Fruit fly (Drosophila melanogaster) whole organism, embryonic: ENCODE measurements around the gene TTLL1A.

Experiments
- Ada2b ChIP-seq: fragments of 200-800 bp; sonication (Bioruptor generic); IDR thresholded peaks from 2 replicates; pipeline ENCODE4 v1.3.6; 2022; ENCODE audit warnings: missing biosample characterization, missing genetic modification characterization
- Aef1 ChIP-seq: fragments of 200-800 bp; sonication (Bioruptor generic); IDR thresholded peaks from 3 replicates; pipeline ENCODE4 v1.3.6; 2022; ENCODE audit warnings: missing biosample characterization, missing genetic modification characterization
- BtbVII ChIP-seq: fragments of 200-800 bp; sonication (Bioruptor generic); optimal IDR thresholded peaks from 3 replicates; lab custom pipeline; 2017; ENCODE audit warnings: missing biosample characterization, mild to moderate bottlenecking, missing genetic modification characterization
- CG10267 ChIP-seq: fragments of 200-800 bp; sonication (Bioruptor generic); optimal IDR thresholded peaks from 2 replicates; lab custom pipeline; 2018; ENCODE audit warnings: missing biosample characterization, mild to moderate bottlenecking, missing genetic modification characterization, moderate library complexity
- CG10565 ChIP-seq: fragments of 200-800 bp; sonication (Bioruptor generic); optimal IDR thresholded peaks from 3 replicates; lab custom pipeline; 2016; ENCODE audit warnings: missing biosample characterization, mild to moderate bottlenecking, missing genetic modification characterization
- CG11085 ChIP-seq: fragments of 200-800 bp; sonication (Bioruptor generic); IDR thresholded peaks from 2 replicates; pipeline ENCODE4 v1.3.6; 2022; ENCODE audit warnings: missing biosample characterization, missing genetic modification characterization
- CG11504 ChIP-seq: fragments of 200-800 bp; sonication (Bioruptor generic); optimal IDR thresholded peaks from 3 replicates; lab custom pipeline; 2019; ENCODE audit warnings: missing biosample characterization, mild to moderate bottlenecking, missing genetic modification characterization, moderate library complexity
- CG11723 ChIP-seq: fragments of 200-800 bp; sonication (Bioruptor generic); optimal IDR thresholded peaks from 2 replicates; lab custom pipeline; 2017; ENCODE audit warnings: missing biosample characterization, mild to moderate bottlenecking, missing genetic modification characterization
- CG17359 ChIP-seq: fragments of 200-800 bp; sonication (Bioruptor generic); optimal IDR thresholded peaks from 3 replicates; lab custom pipeline; 2018; ENCODE audit warnings: missing biosample characterization, mild to moderate bottlenecking, missing genetic modification characterization, moderate library complexity
- CG17385 ChIP-seq: fragments of 200-800 bp; sonication (Bioruptor generic); optimal IDR thresholded peaks from 3 replicates; lab custom pipeline; 2018; ENCODE audit warnings: missing biosample characterization, mild to moderate bottlenecking, missing genetic modification characterization
- CG17829 ChIP-seq: fragments of 200-800 bp; optimal IDR thresholded peaks from 2 replicates; lab custom pipeline; 2019; ENCODE audit warnings: missing biosample characterization, mild to moderate bottlenecking, missing genetic modification characterization, moderate library complexity
- CG32772 ChIP-seq: fragments of 200-800 bp; sonication (Bioruptor generic); IDR thresholded peaks from 2 replicates; pipeline ENCODE4 v1.3.6; 2022; ENCODE audit warnings: missing biosample characterization, missing genetic modification characterization
- CG4707 ChIP-seq: fragments of 200-800 bp; sonication (Bioruptor generic); optimal IDR thresholded peaks from 2 replicates; lab custom pipeline; 2018; ENCODE audit warnings: missing biosample characterization, mild to moderate bottlenecking, missing genetic modification characterization, moderate library complexity
- CG6765 ChIP-seq: fragments of 200-800 bp; sonication (Bioruptor generic); optimal IDR thresholded peaks from 3 replicates; lab custom pipeline; 2017; ENCODE audit warnings: missing biosample characterization, mild to moderate bottlenecking, missing genetic modification characterization
- CG6813 ChIP-seq: fragments of 200-800 bp; sonication (Bioruptor generic); optimal IDR thresholded peaks from 2 replicates; lab custom pipeline; 2017; ENCODE audit warnings: missing biosample characterization, missing genetic modification characterization, mild to moderate bottlenecking, moderate library complexity, missing genetic modification reagents
- CG9932 ChIP-seq: fragments of 200-800 bp; sonication (Bioruptor generic); IDR thresholded peaks from 2 replicates; pipeline ENCODE4 v1.3.6; 2022; ENCODE audit warnings: missing biosample characterization, missing genetic modification characterization
- Dad ChIP-seq: fragments of 200-800 bp; sonication (Bioruptor generic); optimal IDR thresholded peaks from 3 replicates; lab custom pipeline; 2016; ENCODE audit warnings: missing biosample characterization, missing genetic modification characterization
- Dek ChIP-seq: fragments of 200-800 bp; sonication (Bioruptor generic); optimal IDR thresholded peaks from 3 replicates; lab custom pipeline; 2019; ENCODE audit warnings: missing biosample characterization, mild to moderate bottlenecking, missing genetic modification characterization, moderate library complexity
- E2f1 ChIP-seq: fragments of 200-800 bp; sonication (Bioruptor generic); IDR thresholded peaks from 2 replicates; pipeline ENCODE4 v1.3.6; 2022; ENCODE audit warnings: missing biosample characterization, missing genetic modification characterization
- H2.0 ChIP-seq: fragments of 200-800 bp; sonication (Bioruptor generic); IDR thresholded peaks from 2 replicates; pipeline ENCODE4 v1.3.6; 2022; ENCODE audit warnings: missing biosample characterization, missing genetic modification characterization
- HHEX ChIP-seq: fragments of 200-800 bp; sonication (Bioruptor generic); optimal IDR thresholded peaks from 3 replicates; lab custom pipeline; 2017; ENCODE audit warnings: missing biosample characterization, mild to moderate bottlenecking, missing genetic modification characterization, missing genetic modification reagents
- HLH54F ChIP-seq: fragments of 200-800 bp; sonication (Bioruptor generic); optimal IDR thresholded peaks from 3 replicates; lab custom pipeline; 2016; ENCODE audit warnings: missing biosample characterization, missing genetic modification characterization
- HLHmδ ChIP-seq: fragments of 200-800 bp; sonication (Bioruptor generic); optimal IDR thresholded peaks from 2 replicates; lab custom pipeline; 2018; ENCODE audit warnings: missing biosample characterization, mild to moderate bottlenecking, missing genetic modification characterization, moderate library complexity
- Hand ChIP-seq: fragments of 200-800 bp; sonication (Bioruptor generic); optimal IDR thresholded peaks from 2 replicates; lab custom pipeline; 2017; ENCODE audit warnings: mild to moderate bottlenecking, missing biosample characterization, missing genetic modification reagents, missing genetic modification characterization
- HmgZ ChIP-seq: fragments of 200-800 bp; sonication (Bioruptor generic); optimal IDR thresholded peaks from 2 replicates; lab custom pipeline; 2018; ENCODE audit warnings: missing biosample characterization, mild to moderate bottlenecking, missing genetic modification characterization
- Hr3 ChIP-seq: fragments of 200-800 bp; sonication (Bioruptor generic); optimal IDR thresholded peaks from 3 replicates; lab custom pipeline; 2016; ENCODE audit warnings: missing biosample characterization, missing genetic modification characterization
- Hr51 ChIP-seq, 2 experiments: fragments of 200-800 bp; sonication (Bioruptor generic); optimal IDR thresholded peaks; 2 replicates in 1 of 2; 3 replicates in 1 of 2; lab custom pipeline; 2016 to 2018; ENCODE audit warnings: missing biosample characterization in 2 of 2, missing genetic modification characterization in 2 of 2, mild to moderate bottlenecking in 1 of 2, moderate library complexity in 1 of 2
- MTF-1 ChIP-seq: fragments of 200-800 bp; sonication (Bioruptor generic); optimal IDR thresholded peaks from 2 replicates; lab custom pipeline; 2018; ENCODE audit warnings: missing biosample characterization, mild to moderate bottlenecking, missing genetic modification characterization, borderline replicate concordance
- Meics ChIP-seq: fragments of 200-800 bp; sonication (Bioruptor generic); optimal IDR thresholded peaks from 2 replicates; lab custom pipeline; 2017; ENCODE audit warnings: missing biosample characterization, mild to moderate bottlenecking, missing genetic modification characterization
- Neu2 ChIP-seq: fragments of 200-800 bp; sonication (Bioruptor generic); optimal IDR thresholded peaks from 3 replicates; lab custom pipeline; 2016; ENCODE audit warnings: missing biosample characterization, missing genetic modification characterization, borderline replicate concordance
- Oli ChIP-seq: fragments of 200-800 bp; sonication (Bioruptor generic); optimal IDR thresholded peaks from 2 replicates; lab custom pipeline; 2018; ENCODE audit warnings: missing biosample characterization, mild to moderate bottlenecking, missing genetic modification characterization, moderate library complexity
- PHDP ChIP-seq: fragments of 200-800 bp; sonication (Bioruptor generic); optimal IDR thresholded peaks from 3 replicates; lab custom pipeline; 2018; ENCODE audit warnings: missing biosample characterization, mild to moderate bottlenecking, missing genetic modification characterization, moderate library complexity
- Taf1 ChIP-seq: fragments of 200-800 bp; sonication (Bioruptor generic); IDR thresholded peaks from 2 replicates; pipeline ENCODE4 v1.3.6; 2022; ENCODE audit warnings: missing biosample characterization, missing genetic modification characterization
- ab ChIP-seq: fragments of 200-800 bp; sonication (Bioruptor generic); optimal IDR thresholded peaks from 2 replicates; lab custom pipeline; 2016; ENCODE audit warnings: missing biosample characterization, missing genetic modification characterization
- al ChIP-seq: fragments of 200-800 bp; sonication (Bioruptor generic); IDR thresholded peaks from 2 replicates; pipeline ENCODE4 v1.3.6; 2022; ENCODE audit warnings: missing biosample characterization, missing genetic modification characterization
- bcd ChIP-seq: fragments of 200-800 bp; sonication (Bioruptor generic); optimal IDR thresholded peaks from 2 replicates; lab custom pipeline; 2017; ENCODE audit warnings: missing biosample characterization, mild to moderate bottlenecking, missing genetic modification characterization
- dmrt99B ChIP-seq: fragments of 200-800 bp; sonication (Bioruptor generic); optimal IDR thresholded peaks from 2 replicates; lab custom pipeline; 2018; ENCODE audit warnings: missing biosample characterization, mild to moderate bottlenecking, missing genetic modification characterization, moderate library complexity
- fd3F ChIP-seq: fragments of 200-800 bp; sonication (Bioruptor generic); optimal IDR thresholded peaks from 2 replicates; lab custom pipeline; 2018; ENCODE audit warnings: missing biosample characterization, mild to moderate bottlenecking, missing genetic modification characterization, moderate library complexity
- gem ChIP-seq: fragments of 200-800 bp; sonication (Bioruptor generic); optimal IDR thresholded peaks from 2 replicates; lab custom pipeline; 2019; ENCODE audit warnings: missing biosample characterization, mild to moderate bottlenecking, missing genetic modification characterization, moderate library complexity
- ind ChIP-seq: fragments of 200-800 bp; sonication (Bioruptor generic); optimal IDR thresholded peaks from 3 replicates; lab custom pipeline; 2016; ENCODE audit warnings: missing biosample characterization, missing genetic modification characterization
- klu ChIP-seq: fragments of 200-800 bp; sonication (Bioruptor generic); IDR thresholded peaks from 2 replicates; pipeline ENCODE4 v1.3.6; 2022; ENCODE audit warnings: missing biosample characterization, missing genetic modification characterization
- otp ChIP-seq: fragments of 200-800 bp; sonication (Bioruptor generic); IDR thresholded peaks from 3 replicates; pipeline ENCODE4, ENCODE4 v1.3.6; 2022; ENCODE audit warnings: missing biosample characterization, missing genetic modification characterization
- phol ChIP-seq: fragments of 200-800 bp; sonication (Bioruptor generic); optimal IDR thresholded peaks from 3 replicates; lab custom pipeline; 2018; ENCODE audit warnings: missing biosample characterization, mild to moderate bottlenecking, missing genetic modification characterization, moderate library complexity
- prd ChIP-seq, 3 experiments: fragments of >200 bp in 2 of 3; fragments of 200-800 bp in 1 of 3; sonication (Bioruptor generic) in 1 of 3; optimal IDR thresholded peaks in 2 of 3; IDR thresholded peaks in 1 of 3; 2 replicates in 2 of 3; 3 replicates in 1 of 3; pipeline versions ENCODE4 v1.3.6 to Lab custom; 2017 to 2022; ENCODE audit warnings: missing biosample characterization in 1 of 3, missing genetic modification characterization in 1 of 3
- seq ChIP-seq: fragments of 200-800 bp; sonication (Bioruptor generic); IDR thresholded peaks from 2 replicates; pipeline ENCODE4 v1.3.6; 2022; ENCODE audit warnings: missing biosample characterization, missing genetic modification characterization
- tll ChIP-seq, 2 experiments: fragments of 200-800 bp in 1 of 2; fragments of >200 bp in 1 of 2; sonication (Bioruptor generic) in 1 of 2; optimal IDR thresholded peaks; 2 replicates each; lab custom pipeline; 2017 to 2019; ENCODE audit warnings: missing biosample characterization in 2 of 2, missing genetic modification characterization in 2 of 2, mild to moderate bottlenecking in 1 of 2, moderate library complexity in 1 of 2
- wdn ChIP-seq: fragments of 200-800 bp; sonication (Bioruptor generic); IDR thresholded peaks from 2 replicates; pipeline ENCODE4 v1.3.6; 2022; ENCODE audit warnings: missing biosample characterization, missing genetic modification characterization
- z ChIP-seq: fragments of 200-800 bp; sonication (Bioruptor generic); IDR thresholded peaks from 3 replicates; pipeline ENCODE4 v1.3.6; 2022; ENCODE audit warnings: missing biosample characterization, missing genetic modification characterization

TTLL1A gene

DNA sequence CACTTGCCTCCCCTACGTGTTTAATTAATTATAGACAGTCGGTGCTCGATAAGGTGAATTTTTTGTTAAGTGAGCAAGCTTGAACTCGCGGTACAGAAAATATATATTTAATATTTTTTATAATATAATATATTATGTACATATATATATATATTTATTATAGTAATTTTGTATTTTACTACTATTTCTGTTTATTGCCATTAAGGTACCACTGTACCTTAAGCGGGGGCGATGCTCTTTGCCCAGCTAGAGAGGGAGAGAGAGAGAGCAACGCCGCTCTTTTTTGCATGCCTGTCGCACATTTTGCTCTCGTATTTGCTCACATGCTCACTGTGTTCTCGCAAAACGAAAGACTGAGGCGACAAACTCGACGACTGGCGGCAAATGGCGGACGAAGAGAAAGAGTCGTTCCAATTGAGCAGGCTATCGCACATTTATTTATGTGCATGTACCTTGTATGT is 31.9 kb downstream of the TTLL1A start:
- TF ChIP-seq phol (tag; lab: Kevin White, UChicago) (peak; percentile 7), Dad (no peak), ind (GFP tag; lab: Kevin White, UChicago) (peak; percentile 23), HHEX (GFP tag; lab: Kevin White, UChicago) (peak; percentile 50), klu (GFP tag; lab: Robert Waterston, UW) (no peak), CG6765 (GFP tag; lab: Kevin White, UChicago) (peak; percentile 24), dmrt99B (tag; lab: Kevin White, UChicago) (peak; percentile 50), gem (tag; lab: Kevin White, UChicago) (peak; percentile 60), CG11723 (GFP tag; lab: Kevin White, UChicago) (peak; percentile 3), Neu2 (GFP tag; lab: Kevin White, UChicago) (no peak), al (peak; percentile 41; the same call in 1 of the 2 replicates), ab (no peak), Hr3 (GFP tag; lab: Kevin White, UChicago) (peak; percentile 12), Meics (GFP tag; lab: Kevin White, UChicago) (peak; percentile 74), otp (GFP tag; lab: Robert Waterston, UW) (0 out of 3 replicates have a peak, but pooled peaks have one; percentile 44), CG17829 (tag; lab: Kevin White, UChicago) (peak; percentile 26), Oli (peak; percentile 47), Hr51 (GFP tag; optimal IDR thresholded peaks at IDR 0.05; lab: Kevin White, UChicago) (peak in 1 of 2 experiments; percentile 64), HLHmδ (GFP tag; lab: Kevin White, UChicago) (no peak), fd3F (GFP tag; lab: Kevin White, UChicago) (peak; percentile 50), CG10267 (tag; lab: Kevin White, UChicago) (peak; percentile 21), CG17359 (tag; lab: Kevin White, UChicago) (peak; percentile 23), seq (GFP tag; lab: Robert Waterston, UW) (peak; percentile 50; the same call in 1 of the 2 replicates), CG17385 (GFP tag; lab: Kevin White, UChicago) (peak; percentile 56), Hand (GFP tag; lab: Kevin White, UChicago) (peak; percentile 37), CG32772 (peak; percentile 48; the same call in 1 of the 2 replicates), PHDP (tag; lab: Kevin White, UChicago) (peak; percentile 57), z (GFP tag; lab: Robert Waterston, UW) (no peak), Taf1 (GFP tag; lab: Robert Waterston, UW) (peak; percentile 14; the same call in 1 of the 2 replicates), HLH54F (GFP tag; lab: Kevin White, UChicago) (no peak), CG4707 (GFP tag; lab: Kevin White, UChicago) (no peak), CG10565 (GFP tag; lab: Kevin White, UChicago) (no peak), H2.0 (GFP tag; lab: Robert Waterston, UW) (0 out of 2 replicates have a peak, but pooled peaks have one; percentile 12), CG11504 (tag; lab: Kevin White, UChicago) (peak; percentile 56), CG9932 (GFP tag; lab: Robert Waterston, UW) (peak; percentile 79), bcd (GFP tag; lab: Kevin White, UChicago) (peak; percentile 24), MTF-1 (peak; percentile 8), CG11085 (GFP tag; lab: Robert Waterston, UW) (0 out of 2 replicates have a peak, but pooled peaks have one; percentile 11), prd (optimal IDR thresholded peaks at IDR 0.05; lab: Kevin White, UChicago) (no peak), prd (GFP tag; IDR thresholded peaks at IDR 0.05; lab: Robert Waterston, UW) (peak; percentile 74), Dek (tag; lab: Kevin White, UChicago) (peak; percentile 47), BtbVII (GFP tag; lab: Kevin White, UChicago) (peak; percentile 29), E2f1 (GFP tag; lab: Robert Waterston, UW) (0 out of 2 replicates have a peak, but pooled peaks have one; percentile 32), HmgZ (tag; lab: Kevin White, UChicago) (no peak), CG6813 (GFP tag; lab: Kevin White, UChicago) (peak; percentile 52), wdn (0 out of 2 replicates have a peak, but pooled peaks have one; percentile 36), Ada2b (GFP tag; lab: Robert Waterston, UW) (peak; percentile 61), tll (GFP tag; optimal IDR thresholded peaks at IDR 0.05; lab: Kevin White, UChicago) (peak in 1 of 2 experiments; percentile 12), Aef1 (GFP tag; lab: Robert Waterston, UW) (peak; percentile 37; the same call in 1 of the 3 replicates)
